Fruit fly (Drosophila melanogaster) whole organism, embryonic: Measurements from ENCODE around the gene Pka-C1.
A peak's percentile ranks its signal among the peaks of the same experiment; 100 is the strongest.

Experiments
- CG10654 ChIP-seq: fragments of 200-800 bp; sonication (Bioruptor generic); optimal IDR thresholded peaks from 2 replicates; lab custom pipeline; 2016; ENCODE audit warnings: missing biosample characterization, missing genetic modification characterization
- CG11723 ChIP-seq: fragments of 200-800 bp; sonication (Bioruptor generic); optimal IDR thresholded peaks from 2 replicates; lab custom pipeline; 2017; ENCODE audit warnings: missing biosample characterization, mild to moderate bottlenecking, missing genetic modification characterization
- CG13287 ChIP-seq: fragments of 200-800 bp; sonication (Bioruptor generic); IDR thresholded peaks from 2 replicates; pipeline ENCODE4 v1.3.6; 2022; ENCODE audit warnings: missing biosample characterization, missing genetic modification characterization; ENCODE audit not compliant: partially characterized antibody
- CG13775 ChIP-seq: fragments of 200-800 bp; sonication (Bioruptor generic); optimal IDR thresholded peaks from 3 replicates; lab custom pipeline; 2017; ENCODE audit warnings: missing biosample characterization, mild to moderate bottlenecking, missing genetic modification characterization
- CG14667 ChIP-seq: fragments of 200-800 bp; sonication (Bioruptor generic); IDR thresholded peaks from 2 replicates; pipeline ENCODE4 v1.3.6; 2022; ENCODE audit warnings: missing biosample characterization, missing genetic modification characterization
- CG1602 ChIP-seq: fragments of 200-800 bp; sonication (Bioruptor generic); optimal IDR thresholded peaks from 3 replicates; lab custom pipeline; 2016; ENCODE audit warnings: missing biosample characterization, missing genetic modification characterization
- CG17912 ChIP-seq: fragments of 200-800 bp; sonication (Bioruptor generic); optimal IDR thresholded peaks from 2 replicates; lab custom pipeline; 2018; ENCODE audit warnings: missing biosample characterization, mild to moderate bottlenecking, missing genetic modification characterization
- CG18011 ChIP-seq: fragments of 200-800 bp; sonication (Bioruptor generic); optimal IDR thresholded peaks from 2 replicates; lab custom pipeline; 2017; ENCODE audit warnings: missing biosample characterization, missing genetic modification characterization, mild to moderate bottlenecking, moderate library complexity, missing genotype
- CG1832 ChIP-seq: fragments of 200-800 bp; sonication (Bioruptor generic); optimal IDR thresholded peaks from 2 replicates; lab custom pipeline; 2017; ENCODE audit warnings: missing biosample characterization, mild to moderate bottlenecking, missing genetic modification characterization, inconsistent platforms
- CG18599 ChIP-seq: fragments of 200-800 bp; sonication (Bioruptor generic); optimal IDR thresholded peaks from 3 replicates; lab custom pipeline; 2017; ENCODE audit warnings: missing biosample characterization, missing genetic modification characterization, mild to moderate bottlenecking, moderate library complexity, missing genetic modification reagents
- CG2116 ChIP-seq: fragments of 200-800 bp; sonication (Bioruptor generic); optimal IDR thresholded peaks from 3 replicates; lab custom pipeline; 2018; ENCODE audit warnings: missing biosample characterization, mild to moderate bottlenecking, missing genetic modification characterization
- CG2202 ChIP-seq: fragments of 200-800 bp; sonication (Bioruptor generic); optimal IDR thresholded peaks from 2 replicates; lab custom pipeline; 2018; ENCODE audit warnings: missing biosample characterization, mild to moderate bottlenecking, missing genetic modification characterization
- CG30403 ChIP-seq: fragments of 200-800 bp; sonication (Bioruptor generic); optimal IDR thresholded peaks from 3 replicates; lab custom pipeline; 2016; ENCODE audit warnings: missing biosample characterization, missing genetic modification characterization
- CG6654 ChIP-seq: fragments of 200-800 bp; sonication (Bioruptor generic); optimal IDR thresholded peaks from 2 replicates; lab custom pipeline; 2017; ENCODE audit warnings: missing biosample characterization, mild to moderate bottlenecking, missing genetic modification characterization
- CG7271 ChIP-seq: fragments of 200-800 bp; sonication (Bioruptor generic); optimal IDR thresholded peaks from 2 replicates; lab custom pipeline; 2018; ENCODE audit warnings: missing biosample characterization, mild to moderate bottlenecking, missing genetic modification characterization, moderate library complexity
- CG7963 ChIP-seq: fragments of 200-800 bp; sonication (Bioruptor generic); IDR thresholded peaks from 3 replicates; pipeline ENCODE4 v1.3.6; 2022; ENCODE audit warnings: missing biosample characterization, missing genetic modification characterization; ENCODE audit not compliant: partially characterized antibody
- CG8290 ChIP-seq, 3 experiments: fragments of 200-800 bp; sonication (Bioruptor generic); optimal IDR thresholded peaks; 2 replicates each; lab custom pipeline; 2016 to 2019; ENCODE audit warnings: missing biosample characterization in 3 of 3, missing genetic modification characterization in 3 of 3, mild to moderate bottlenecking in 2 of 3, moderate library complexity in 1 of 3
- CG8359 ChIP-seq: fragments of 200-800 bp; sonication (Bioruptor generic); optimal IDR thresholded peaks from 2 replicates; lab custom pipeline; 2017; ENCODE audit warnings: missing biosample characterization, mild to moderate bottlenecking, missing genetic modification characterization, borderline replicate concordance
- Camta ChIP-seq: fragments of 200-800 bp; sonication (Bioruptor generic); optimal IDR thresholded peaks from 2 replicates; lab custom pipeline; 2016; ENCODE audit warnings: missing biosample characterization, missing genetic modification characterization
- Chrac-16 ChIP-seq: fragments of 200-800 bp; sonication (Bioruptor generic); optimal IDR thresholded peaks from 3 replicates; lab custom pipeline; 2016; ENCODE audit warnings: missing biosample characterization, missing genetic modification characterization
- Dip3 ChIP-seq: fragments of 200-800 bp; sonication (Bioruptor generic); optimal IDR thresholded peaks from 3 replicates; lab custom pipeline; 2016; ENCODE audit warnings: missing biosample characterization, missing genetic modification characterization
- Fer3 ChIP-seq: fragments of 200-800 bp; sonication (Bioruptor generic); optimal IDR thresholded peaks from 2 replicates; lab custom pipeline; 2018; ENCODE audit warnings: missing biosample characterization, mild to moderate bottlenecking, missing genetic modification characterization, moderate library complexity
- Hmr ChIP-seq: fragments of 200-800 bp; sonication (Bioruptor generic); optimal IDR thresholded peaks from 3 replicates; lab custom pipeline; 2017; ENCODE audit warnings: mild to moderate bottlenecking, missing biosample characterization, missing genetic modification reagents, missing genetic modification characterization
- Jarid2 ChIP-seq: fragments of 200-800 bp; sonication (Bioruptor generic); optimal IDR thresholded peaks from 3 replicates; lab custom pipeline; 2017; ENCODE audit warnings: mild to moderate bottlenecking, missing biosample characterization, missing genetic modification reagents, missing genetic modification characterization
- MBD-R2 ChIP-seq: fragments of 200-800 bp; sonication (Bioruptor generic); IDR thresholded peaks from 2 replicates; pipeline ENCODE4 v1.3.6; 2022; ENCODE audit warnings: missing biosample characterization, missing genetic modification characterization
- MESR4 ChIP-seq: fragments of 200-800 bp; sonication (Bioruptor generic); optimal IDR thresholded peaks from 2 replicates; lab custom pipeline; 2018; ENCODE audit warnings: missing biosample characterization, mild to moderate bottlenecking, missing genetic modification characterization, moderate library complexity
- MTF-1 ChIP-seq: fragments of 200-800 bp; sonication (Bioruptor generic); optimal IDR thresholded peaks from 2 replicates; lab custom pipeline; 2018; ENCODE audit warnings: missing biosample characterization, mild to moderate bottlenecking, missing genetic modification characterization, borderline replicate concordance
- Med ChIP-seq: fragments of 200-800 bp; sonication (Bioruptor generic); peaks from one replicate; lab custom pipeline; 2016; ENCODE audit warnings: missing biosample characterization, missing genetic modification characterization, mild to moderate bottlenecking, inconsistent platforms, moderate library complexity
- Myb ChIP-seq: fragments of 200-800 bp; sonication (Bioruptor generic); optimal IDR thresholded peaks from 2 replicates; lab custom pipeline; 2016; ENCODE audit warnings: missing biosample characterization, missing genetic modification characterization
- Optix ChIP-seq: fragments of 200-800 bp; sonication (Bioruptor generic); IDR thresholded peaks from 3 replicates; pipeline ENCODE4 v1.3.6; 2022; ENCODE audit warnings: missing biosample characterization, missing genetic modification characterization
- Ptx1 ChIP-seq: fragments of 200-800 bp; sonication (Bioruptor generic); IDR thresholded peaks from 2 replicates; pipeline ENCODE4 v1.3.6; 2022; ENCODE audit warnings: missing biosample characterization, missing genetic modification characterization
- Trl ChIP-seq, 3 experiments: fragments of >200 bp in 2 of 3; fragments of 200-800 bp in 1 of 3; sonication (Bioruptor generic) in 1 of 3; optimal IDR thresholded peaks; 2 replicates in 1 of 3; 3 replicates in 2 of 3; lab custom pipeline; 2016 to 2017; ENCODE audit warnings: missing biosample characterization in 1 of 3, missing genetic modification characterization in 1 of 3
- Vsx1 ChIP-seq: fragments of 200-800 bp; sonication (Bioruptor generic); optimal IDR thresholded peaks from 2 replicates; lab custom pipeline; 2017; ENCODE audit warnings: missing biosample characterization, mild to moderate bottlenecking, missing genetic modification characterization, missing genetic modification reagents
- Xbp1 ChIP-seq: fragments of 200-800 bp; sonication (Bioruptor generic); optimal IDR thresholded peaks from 3 replicates; lab custom pipeline; 2016; ENCODE audit warnings: missing biosample characterization, mild to moderate bottlenecking, missing genetic modification characterization
- disco-r ChIP-seq: fragments of 200-800 bp; sonication (Bioruptor generic); optimal IDR thresholded peaks from 2 replicates; lab custom pipeline; 2016; ENCODE audit warnings: missing biosample characterization, missing genetic modification characterization
- eve ChIP-seq, 2 experiments: fragments of >200 bp; optimal IDR thresholded peaks; 2 replicates each; lab custom pipeline; 2017; ENCODE audit warnings: missing biosample characterization in 2 of 2, missing genetic modification characterization in 2 of 2
- h ChIP-seq: fragments of >200 bp; optimal IDR thresholded peaks from 2 replicates; lab custom pipeline; 2017
- hbn ChIP-seq: fragments of 200-800 bp; sonication (Bioruptor generic); IDR thresholded peaks from 2 replicates; pipeline ENCODE4 v1.3.6; 2022; ENCODE audit warnings: missing biosample characterization, missing genetic modification characterization; ENCODE audit not compliant: partially characterized antibody
- jigr1 ChIP-seq: fragments of 200-800 bp; sonication (Bioruptor generic); IDR thresholded peaks from 3 replicates; pipeline ENCODE4 v1.3.6; 2022; ENCODE audit warnings: missing biosample characterization, missing genetic modification characterization
- kay ChIP-seq: fragments of 200-800 bp; sonication (Bioruptor generic); optimal IDR thresholded peaks from 2 replicates; lab custom pipeline; 2016; ENCODE audit warnings: missing biosample characterization, missing genetic modification characterization
- lab ChIP-seq: fragments of 200-800 bp; sonication (Bioruptor generic); optimal IDR thresholded peaks from 3 replicates; lab custom pipeline; 2017; ENCODE audit warnings: missing biosample characterization, missing genetic modification characterization, mild to moderate bottlenecking, moderate library complexity, missing genetic modification reagents
- luna ChIP-seq: fragments of 200-800 bp; sonication (Bioruptor generic); optimal IDR thresholded peaks from 2 replicates; lab custom pipeline; 2016; ENCODE audit warnings: missing biosample characterization, missing genetic modification characterization
- nau ChIP-seq: fragments of 200-800 bp; sonication (Bioruptor generic); optimal IDR thresholded peaks from 3 replicates; lab custom pipeline; 2017; ENCODE audit warnings: missing biosample characterization, mild to moderate bottlenecking, missing genetic modification characterization, missing genetic modification reagents
- onecut ChIP-seq: fragments of 200-800 bp; sonication (Bioruptor generic); IDR thresholded peaks from 2 replicates; pipeline ENCODE4 v1.3.6; 2022; ENCODE audit warnings: missing biosample characterization, missing genetic modification characterization
- psq ChIP-seq: fragments of 200-800 bp; sonication (Bioruptor generic); optimal IDR thresholded peaks from 2 replicates; lab custom pipeline; 2017; ENCODE audit warnings: missing biosample characterization, missing genetic modification characterization
- pzg ChIP-seq: fragments of 200-800 bp; sonication (Bioruptor generic); optimal IDR thresholded peaks from 3 replicates; lab custom pipeline; 2018; ENCODE audit warnings: missing biosample characterization, mild to moderate bottlenecking, missing genetic modification characterization, moderate library complexity
- repo ChIP-seq: fragments of 200-800 bp; sonication (Bioruptor generic); optimal IDR thresholded peaks from 2 replicates; lab custom pipeline; 2016; ENCODE audit warnings: missing biosample characterization, missing genetic modification characterization
- sim ChIP-seq: fragments of 200-800 bp; sonication (Bioruptor generic); IDR thresholded peaks from 2 replicates; pipeline ENCODE4 v1.3.6; 2022; ENCODE audit warnings: missing biosample characterization, missing genetic modification characterization
- sug ChIP-seq: fragments of 200-800 bp; optimal IDR thresholded peaks from 2 replicates; lab custom pipeline; 2019; ENCODE audit warnings: missing biosample characterization, mild to moderate bottlenecking, missing genetic modification characterization, moderate library complexity
- usp ChIP-seq: fragments of >200 bp; optimal IDR thresholded peaks from 2 replicates; lab custom pipeline; 2017; ENCODE audit warnings: missing biosample characterization, missing genetic modification characterization

Gene Pka-C1

DNA sequence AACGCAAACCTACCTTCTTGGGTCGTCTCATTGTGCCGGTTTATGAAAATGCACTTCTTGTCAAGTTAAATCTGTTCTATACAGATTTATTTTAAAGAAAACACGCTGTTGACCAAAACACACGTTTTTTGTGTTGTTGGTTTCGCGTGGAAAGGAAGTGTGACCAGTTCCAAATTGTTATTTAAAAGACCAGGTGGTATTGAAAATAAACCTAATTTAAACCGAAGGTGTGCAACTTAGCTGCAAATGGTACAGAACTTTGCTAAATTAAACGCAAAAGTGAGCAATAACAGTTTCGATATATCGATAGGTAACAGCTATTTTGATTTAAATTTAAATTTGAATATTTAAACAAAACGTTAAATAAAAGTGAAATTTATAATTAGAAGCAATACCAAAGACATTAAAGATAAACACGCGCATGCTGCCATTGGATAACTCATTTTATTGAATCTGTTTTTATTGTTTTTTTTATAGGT is 12.0 kb upstream of the Pka-C1 start, which contains the start of gene CG4364 (continued):
- no peak for TF ChIP-seq Camta
- TF ChIP-seq psq, result no peak
- no peak for TF ChIP-seq CG8359
- TF ChIP-seq CG13775 (GFP tag; lab: Kevin White, UChicago), result no peak
- no peak for TF ChIP-seq MTF-1
- TF ChIP-seq CG2202 (tag; lab: Kevin White, UChicago), result no peak
- no peak for TF ChIP-seq CG30403 (GFP tag; lab: Kevin White, UChicago)
- no peak for TF ChIP-seq usp (GFP tag; lab: Kevin White, UChicago)
- TF ChIP-seq eve (GFP tag; optimal IDR thresholded peaks at IDR 0.05; lab: Kevin White, UChicago), result no peak
- TF ChIP-seq kay, result no peak
- TF ChIP-seq Ptx1 (GFP tag; lab: Robert Waterston, UW), result no peak
- no peak for TF ChIP-seq h (lab: Kevin White, UChicago)
- peak; percentile 97 for TF ChIP-seq pzg (GFP tag; lab: Kevin White, UChicago)
- no peak for TF ChIP-seq disco-r (GFP tag; lab: Kevin White, UChicago)
- TF ChIP-seq sug (tag; lab: Kevin White, UChicago), result peak; percentile 35
- no peak for TF ChIP-seq jigr1 (GFP tag; lab: Robert Waterston, UW)
- no peak for TF ChIP-seq CG11723 (GFP tag; lab: Kevin White, UChicago)
- no peak for TF ChIP-seq Fer3 (tag; lab: Kevin White, UChicago)
- TF ChIP-seq CG7271 (tag; lab: Kevin White, UChicago), result no peak
- no peak for TF ChIP-seq Xbp1 (GFP tag; lab: Kevin White, UChicago)
- TF ChIP-seq Med, result peak; percentile 63
- no peak for TF ChIP-seq luna (GFP tag; lab: Kevin White, UChicago)
- no peak for TF ChIP-seq nau (GFP tag; lab: Kevin White, UChicago)
- no peak for TF ChIP-seq CG14667 (GFP tag; lab: Robert Waterston, UW)
- no peak for TF ChIP-seq lab (GFP tag; lab: Kevin White, UChicago)
- no peak for TF ChIP-seq Vsx1 (GFP tag; lab: Kevin White, UChicago)
- TF ChIP-seq Chrac-16 (GFP tag; lab: Kevin White, UChicago), result no peak
- TF ChIP-seq MBD-R2 (GFP tag; lab: Robert Waterston, UW), result peak; percentile 38; the same call in 1 of the 2 replicates
- no peak for TF ChIP-seq Jarid2 (GFP tag; lab: Kevin White, UChicago)
- no peak for TF ChIP-seq CG18011 (GFP tag; lab: Kevin White, UChicago)
- no peak for TF ChIP-seq CG1832 (GFP tag; lab: Kevin White, UChicago)
- no peak for TF ChIP-seq repo (GFP tag; lab: Kevin White, UChicago)
- no peak for TF ChIP-seq Dip3 (GFP tag; lab: Kevin White, UChicago)
- peak; percentile 87 for TF ChIP-seq CG13287 (GFP tag; lab: Robert Waterston, UW)
- TF ChIP-seq CG10654 (GFP tag; lab: Kevin White, UChicago), result no peak
- no peak for TF ChIP-seq CG18599 (GFP tag; lab: Kevin White, UChicago)
- no peak for TF ChIP-seq sim (GFP tag; lab: Robert Waterston, UW)
- no peak for TF ChIP-seq CG1602 (GFP tag; lab: Kevin White, UChicago)
- TF ChIP-seq CG2116 (GFP tag; lab: Kevin White, UChicago), result peak; percentile 67
- peak; percentile 63 for TF ChIP-seq MESR4
- no peak for TF ChIP-seq onecut (GFP tag; lab: Robert Waterston, UW)
- TF ChIP-seq CG6654 (GFP tag; lab: Kevin White, UChicago), result no peak
- TF ChIP-seq Hmr (GFP tag; lab: Kevin White, UChicago), result no peak
- no peak for TF ChIP-seq Optix (GFP tag; lab: Robert Waterston, UW)
- TF ChIP-seq Myb (GFP tag; lab: Kevin White, UChicago), result peak; percentile 88
- no peak for TF ChIP-seq CG17912
- peak; percentile 86 for TF ChIP-seq CG8290 (GFP tag; optimal IDR thresholded peaks at IDR 0.05; lab: Kevin White, UChicago)
- TF ChIP-seq CG8290 (tag; optimal IDR thresholded peaks at IDR 0.05; lab: Kevin White, UChicago), result peak; percentile 65 to 71
- TF ChIP-seq hbn, result peak; percentile 59
- TF ChIP-seq Trl (optimal IDR thresholded peaks at IDR 0.05; lab: Kevin White, UChicago), result no peak
- peak; percentile 9 for TF ChIP-seq Trl (GFP tag; optimal IDR thresholded peaks at IDR 0.05; lab: Kevin White, UChicago)
- TF ChIP-seq CG7963 (GFP tag; lab: Robert Waterston, UW), result peak; percentile 54; the same call in 2 of the 3 replicates
